Fruit fly (Drosophila melanogaster) whole organism, adult: Measurements from ENCODE around the gene Mst98Ca.

ENCODE experiments used
- CG11617 ChIP-seq: fragments of 200-800 bp; sonication (Bioruptor generic); optimal IDR thresholded peaks from 2 replicates; lab custom pipeline; 2017; ENCODE audit warnings: mild to moderate bottlenecking, missing biosample characterization, missing genetic modification reagents, missing genetic modification characterization
- CG12768 ChIP-seq: fragments of 200-800 bp; sonication (Bioruptor generic); optimal IDR thresholded peaks from 2 replicates; lab custom pipeline; 2017; ENCODE audit warnings: missing biosample characterization, missing genetic modification characterization, mild to moderate bottlenecking, moderate library complexity, missing genetic modification reagents
- CG14711 ChIP-seq: fragments of 200-800 bp; sonication (Bioruptor generic); optimal IDR thresholded peaks from 2 replicates; lab custom pipeline; 2018; ENCODE audit warnings: missing biosample characterization, mild to moderate bottlenecking, missing genetic modification characterization, moderate library complexity
- CG1620 ChIP-seq: fragments of 200-800 bp; sonication (Bioruptor generic); optimal IDR thresholded peaks from 2 replicates; lab custom pipeline; 2016; ENCODE audit warnings: missing biosample characterization, missing genetic modification characterization
- CG33017 ChIP-seq: fragments of 200-800 bp; sonication (Bioruptor generic); optimal IDR thresholded peaks from 2 replicates; lab custom pipeline; 2018; ENCODE audit warnings: missing biosample characterization, mild to moderate bottlenecking, missing genetic modification characterization, moderate library complexity
- CG5204 ChIP-seq: fragments of 200-800 bp; sonication (Bioruptor generic); optimal IDR thresholded peaks from 2 replicates; lab custom pipeline; 2016; ENCODE audit warnings: missing biosample characterization, missing genetic modification characterization
- CG7045 ChIP-seq: fragments of 200-800 bp; sonication (Bioruptor generic); optimal IDR thresholded peaks from 2 replicates; lab custom pipeline; 2017; ENCODE audit warnings: missing biosample characterization, mild to moderate bottlenecking, missing genetic modification characterization
- CG7101 ChIP-seq: fragments of 200-800 bp; sonication (Bioruptor generic); optimal IDR thresholded peaks from 2 replicates; lab custom pipeline; 2018; ENCODE audit warnings: missing biosample characterization, mild to moderate bottlenecking, missing genetic modification characterization, moderate library complexity
- Clk ChIP-seq: fragments of 200-800 bp; sonication (Bioruptor generic); optimal IDR thresholded peaks from 2 replicates; lab custom pipeline; 2017; ENCODE audit warnings: missing biosample characterization, missing genetic modification characterization
- Crg-1 ChIP-seq: fragments of 200-800 bp; sonication (Bioruptor generic); optimal IDR thresholded peaks from 2 replicates; lab custom pipeline; 2016; ENCODE audit warnings: missing biosample characterization, missing genetic modification characterization
- Hr96 ChIP-seq: fragments of 200-800 bp; sonication (Bioruptor generic); optimal IDR thresholded peaks from 2 replicates; lab custom pipeline; 2016; ENCODE audit warnings: missing biosample characterization, missing genetic modification characterization
- Mnt ChIP-seq: fragments of 200-800 bp; sonication (Bioruptor generic); optimal IDR thresholded peaks from 2 replicates; lab custom pipeline; 2016; ENCODE audit warnings: missing biosample characterization, mild to moderate bottlenecking, missing genetic modification characterization
- bab1 ChIP-seq: fragments of 200-800 bp; sonication (Bioruptor generic); optimal IDR thresholded peaks from 3 replicates; lab custom pipeline; 2019; ENCODE audit warnings: missing biosample characterization, mild to moderate bottlenecking, missing genetic modification characterization, moderate library complexity
- cic ChIP-seq: fragments of 200-800 bp; sonication (Bioruptor generic); optimal IDR thresholded peaks from 2 replicates; lab custom pipeline; 2017; ENCODE audit warnings: missing biosample characterization, mild to moderate bottlenecking, missing genetic modification characterization, moderate library complexity
- cnc ChIP-seq, 2 experiments: fragments of >200 bp; optimal IDR thresholded peaks; 2 replicates each; lab custom pipeline; 2017
- kay ChIP-seq: fragments of 200-800 bp; sonication (Bioruptor generic); peaks from one replicate; lab custom pipeline; 2016; ENCODE audit warnings: missing biosample characterization, missing genetic modification characterization, borderline replicate concordance
- ovo ChIP-seq: fragments of 200-800 bp; sonication (Bioruptor generic); optimal IDR thresholded peaks from 2 replicates; lab custom pipeline; 2016; ENCODE audit warnings: missing biosample characterization, missing genetic modification characterization
- pad ChIP-seq: fragments of 200-800 bp; sonication (Bioruptor generic); optimal IDR thresholded peaks from 3 replicates; lab custom pipeline; 2017; ENCODE audit warnings: missing biosample characterization, missing genetic modification characterization, mild to moderate bottlenecking, moderate library complexity, missing genetic modification reagents
- tj ChIP-seq: fragments of 200-800 bp; sonication (Bioruptor generic); optimal IDR thresholded peaks from 3 replicates; lab custom pipeline; 2017; ENCODE audit warnings: missing biosample characterization, mild to moderate bottlenecking, missing genetic modification characterization, moderate library complexity
- toe ChIP-seq: fragments of 200-800 bp; sonication (Bioruptor generic); optimal IDR thresholded peaks from 2 replicates; lab custom pipeline; 2016; ENCODE audit warnings: missing biosample characterization, missing genetic modification characterization

Mst98Ca gene

dm6 chr3R:28323718-28324350, 32.7 kb downstream of the Mst98Ca start:
- TF ChIP-seq cic (GFP tag; lab: Kevin White, UChicago): no peak
- no peak for TF ChIP-seq kay (GFP tag; lab: Kevin White, UChicago)
- TF ChIP-seq CG12768 (GFP tag; lab: Kevin White, UChicago): no peak
- no peak for TF ChIP-seq tj (GFP tag; lab: Kevin White, UChicago)
- no peak for TF ChIP-seq CG11617 (GFP tag; lab: Kevin White, UChicago)
- no peak for TF ChIP-seq cnc (optimal IDR thresholded peaks at IDR 0.05; lab: Kevin White, UChicago)
- TF ChIP-seq CG7101: no peak
- TF ChIP-seq Hr96 (GFP tag; lab: Kevin White, UChicago): no peak

dm6 chr3R:28324834-28325233, 33.7 kb downstream of the Mst98Ca start:
- TF ChIP-seq CG12768 (GFP tag; lab: Kevin White, UChicago) (no peak), pad (GFP tag; lab: Kevin White, UChicago) (no peak)

dm6 chr3R:28325415-28325814, 34.3 kb downstream of the Mst98Ca start:
- TF ChIP-seq Crg-1 (GFP tag; lab: Kevin White, UChicago): no peak
- TF ChIP-seq Clk (GFP tag; lab: Kevin White, UChicago): no peak
- no peak for TF ChIP-seq CG7045
- TF ChIP-seq CG14711: no peak
- no peak for TF ChIP-seq cic (GFP tag; lab: Kevin White, UChicago)
- no peak for TF ChIP-seq tj (GFP tag; lab: Kevin White, UChicago)
- no peak for TF ChIP-seq Hr96 (GFP tag; lab: Kevin White, UChicago)
- TF ChIP-seq ovo (GFP tag; lab: Kevin White, UChicago): no peak
- no peak for TF ChIP-seq cnc (optimal IDR thresholded peaks at IDR 0.05; lab: Kevin White, UChicago)
- no peak for TF ChIP-seq bab1 (GFP tag; lab: Kevin White, UChicago)
- TF ChIP-seq CG1620 (GFP tag; lab: Kevin White, UChicago): no peak
- no peak for TF ChIP-seq Mnt
- TF ChIP-seq pad (GFP tag; lab: Kevin White, UChicago): no peak

- peak; percentile 95 for TF ChIP-seq Crg-1 (GFP tag; lab: Kevin White, UChicago)
- peak; percentile 97 for TF ChIP-seq CG5204
- TF ChIP-seq CG12768 (GFP tag; lab: Kevin White, UChicago): peak; percentile 96
- peak; percentile 92 for TF ChIP-seq CG1620 (GFP tag; lab: Kevin White, UChicago)
- peak; percentile 96 for TF ChIP-seq CG7101
- TF ChIP-seq ovo (GFP tag; lab: Kevin White, UChicago): peak; percentile 85
- peak; percentile 94 for TF ChIP-seq CG14711
- no peak for TF ChIP-seq cnc (optimal IDR thresholded peaks at IDR 0.05; lab: Kevin White, UChicago)
- TF ChIP-seq CG7045: peak; percentile 98
- TF ChIP-seq CG11617 (GFP tag; lab: Kevin White, UChicago): peak; percentile 97
- TF ChIP-seq Clk (GFP tag; lab: Kevin White, UChicago): peak; percentile 94
- peak; percentile 84 for TF ChIP-seq pad (GFP tag; lab: Kevin White, UChicago)
- peak; percentile 94 for TF ChIP-seq Mnt
- TF ChIP-seq bab1 (GFP tag; lab: Kevin White, UChicago): peak; percentile 98
- peak; percentile 87 for TF ChIP-seq cic (GFP tag; lab: Kevin White, UChicago)
- TF ChIP-seq Hr96 (GFP tag; lab: Kevin White, UChicago): peak; percentile 98
- peak; percentile 96 for TF ChIP-seq CG33017 (tag; lab: Kevin White, UChicago)
- TF ChIP-seq kay (GFP tag; lab: Kevin White, UChicago): peak; percentile 55
- peak; percentile 96 for TF ChIP-seq toe
- peak; percentile 97 for TF ChIP-seq tj (GFP tag; lab: Kevin White, UChicago)
Observed at dm6 chr3R:28326150-28326965, 35.2 kb downstream of the Mst98Ca start.

- TF ChIP-seq kay (GFP tag; lab: Kevin White, UChicago) (peak; percentile 84), CG7101 (no peak), CG12768 (GFP tag; lab: Kevin White, UChicago) (no peak), cnc (optimal IDR thresholded peaks at IDR 0.05; lab: Kevin White, UChicago) (no peak), toe (no peak)
Observed at dm6 chr3R:28327132-28327531, 36.0 kb downstream of the Mst98Ca start.

dm6 chr3R:28327709-28328467, 36.8 kb downstream of the Mst98Ca start:
- no peak for TF ChIP-seq CG1620 (GFP tag; lab: Kevin White, UChicago)
- no peak for TF ChIP-seq bab1 (GFP tag; lab: Kevin White, UChicago)
- TF ChIP-seq kay (GFP tag; lab: Kevin White, UChicago): peak; percentile 91
- no peak for TF ChIP-seq Crg-1 (GFP tag; lab: Kevin White, UChicago)
- TF ChIP-seq toe: no peak
- TF ChIP-seq Clk (GFP tag; lab: Kevin White, UChicago): no peak
- peak; percentile 47 for TF ChIP-seq cic (GFP tag; lab: Kevin White, UChicago)
- no peak for TF ChIP-seq CG11617 (GFP tag; lab: Kevin White, UChicago)
- no peak for TF ChIP-seq CG7045
- no peak for TF ChIP-seq CG7101
